Fruit fly (Drosophila melanogaster) whole organism, embryonic: ENCODE measurements around the gene caz.

Experiments used
- Atf3 ChIP-seq: fragments of 200-800 bp; sonication (Bioruptor generic); optimal IDR thresholded peaks from 3 replicates; lab custom pipeline; 2016; ENCODE audit warnings: missing biosample characterization, missing genetic modification characterization
- CG10366 ChIP-seq: fragments of 200-800 bp; sonication (Bioruptor generic); IDR thresholded peaks from 2 replicates; pipeline ENCODE4 v1.3.6; 2022; ENCODE audit warnings: missing biosample characterization, missing genetic modification characterization
- CG10565 ChIP-seq: fragments of 200-800 bp; sonication (Bioruptor generic); optimal IDR thresholded peaks from 3 replicates; lab custom pipeline; 2016; ENCODE audit warnings: missing biosample characterization, mild to moderate bottlenecking, missing genetic modification characterization
- CG11085 ChIP-seq: fragments of 200-800 bp; sonication (Bioruptor generic); IDR thresholded peaks from 2 replicates; pipeline ENCODE4 v1.3.6; 2022; ENCODE audit warnings: missing biosample characterization, missing genetic modification characterization
- CG11398 ChIP-seq: fragments of 200-800 bp; sonication (Bioruptor generic); optimal IDR thresholded peaks from 2 replicates; lab custom pipeline; 2016; ENCODE audit warnings: missing biosample characterization, missing genetic modification characterization
- CG11696 ChIP-seq: fragments of 200-800 bp; sonication (Bioruptor generic); IDR thresholded peaks from 2 replicates; pipeline ENCODE4 v1.3.6; 2022; ENCODE audit warnings: missing biosample characterization, missing genetic modification characterization
- CG12299 ChIP-seq: fragments of 200-800 bp; sonication (Bioruptor generic); optimal IDR thresholded peaks from 2 replicates; lab custom pipeline; 2018; ENCODE audit warnings: missing biosample characterization, mild to moderate bottlenecking, missing genetic modification characterization
- CG15269 ChIP-seq: fragments of 200-800 bp; sonication (Bioruptor generic); optimal IDR thresholded peaks from 2 replicates; lab custom pipeline; 2018; ENCODE audit warnings: missing biosample characterization, mild to moderate bottlenecking, missing genetic modification characterization, moderate library complexity
- CG16813 ChIP-seq: fragments of 200-800 bp; sonication (Bioruptor generic); IDR thresholded peaks from 3 replicates; pipeline ENCODE4 v1.3.6; 2022; ENCODE audit warnings: missing biosample characterization, missing genetic modification characterization; ENCODE audit not compliant: partially characterized antibody
- CG1792 ChIP-seq: fragments of 200-800 bp; sonication (Bioruptor generic); optimal IDR thresholded peaks from 2 replicates; lab custom pipeline; 2016; ENCODE audit warnings: missing biosample characterization, missing genetic modification characterization
- CG18764 ChIP-seq: fragments of 200-800 bp; sonication (Bioruptor generic); optimal IDR thresholded peaks from 3 replicates; lab custom pipeline; 2016; ENCODE audit warnings: missing biosample characterization, missing genetic modification characterization
- CG31441 ChIP-seq: fragments of 200-800 bp; sonication (Bioruptor generic); IDR thresholded peaks from 2 replicates; pipeline ENCODE4 v1.3.6; 2022; ENCODE audit warnings: missing biosample characterization, missing genetic modification characterization
- CG3163 ChIP-seq: fragments of 200-800 bp; sonication (Bioruptor generic); optimal IDR thresholded peaks from 3 replicates; lab custom pipeline; 2016; ENCODE audit warnings: missing biosample characterization, missing genetic modification characterization
- CG33213 ChIP-seq: fragments of 200-800 bp; sonication (Bioruptor generic); optimal IDR thresholded peaks from 3 replicates; lab custom pipeline; 2016; ENCODE audit warnings: missing biosample characterization, missing genetic modification characterization
- CG4424 ChIP-seq: fragments of 200-800 bp; sonication (Bioruptor generic); optimal IDR thresholded peaks from 3 replicates; lab custom pipeline; 2016; ENCODE audit warnings: missing biosample characterization, missing genetic modification characterization
- CG4854 ChIP-seq: fragments of 200-800 bp; sonication (Bioruptor generic); optimal IDR thresholded peaks from 2 replicates; lab custom pipeline; 2016; ENCODE audit warnings: missing biosample characterization, missing genetic modification characterization, inconsistent platforms
- CG7745 ChIP-seq: fragments of 200-800 bp; sonication (Bioruptor generic); optimal IDR thresholded peaks from 2 replicates; lab custom pipeline; 2018; ENCODE audit warnings: missing biosample characterization, mild to moderate bottlenecking, missing genetic modification characterization, moderate library complexity
- CG8281 ChIP-seq: fragments of 200-800 bp; sonication (Bioruptor generic); optimal IDR thresholded peaks from 2 replicates; lab custom pipeline; 2018; ENCODE audit warnings: missing biosample characterization, mild to moderate bottlenecking, missing genetic modification characterization, moderate library complexity
- CG8944 ChIP-seq: fragments of 200-800 bp; sonication (Bioruptor generic); optimal IDR thresholded peaks from 3 replicates; lab custom pipeline; 2016; ENCODE audit warnings: missing biosample characterization, missing genetic modification characterization
- CHES-1-like ChIP-seq: fragments of 200-800 bp; sonication (Bioruptor generic); optimal IDR thresholded peaks from 2 replicates; lab custom pipeline; 2016; ENCODE audit warnings: missing biosample characterization, missing genetic modification characterization
- Chrac-16 ChIP-seq: fragments of 200-800 bp; sonication (Bioruptor generic); optimal IDR thresholded peaks from 3 replicates; lab custom pipeline; 2016; ENCODE audit warnings: missing biosample characterization, missing genetic modification characterization
- D19B ChIP-seq: fragments of 200-800 bp; sonication (Bioruptor generic); optimal IDR thresholded peaks from 2 replicates; lab custom pipeline; 2017; ENCODE audit warnings: missing biosample characterization, mild to moderate bottlenecking, missing genetic modification characterization
- Deaf1 ChIP-seq: fragments of 200-800 bp; optimal IDR thresholded peaks from 3 replicates; lab custom pipeline; 2019; ENCODE audit warnings: missing biosample characterization, mild to moderate bottlenecking, missing genetic modification characterization, moderate library complexity
- ERR ChIP-seq: fragments of 200-800 bp; sonication (Bioruptor generic); optimal IDR thresholded peaks from 2 replicates; lab custom pipeline; 2016; ENCODE audit warnings: missing biosample characterization, missing genetic modification characterization
- Ets97D ChIP-seq: fragments of 200-800 bp; sonication (Bioruptor generic); optimal IDR thresholded peaks from 3 replicates; lab custom pipeline; 2016; ENCODE audit warnings: missing biosample characterization, missing genetic modification characterization
- HmgZ ChIP-seq: fragments of 200-800 bp; sonication (Bioruptor generic); optimal IDR thresholded peaks from 2 replicates; lab custom pipeline; 2018; ENCODE audit warnings: missing biosample characterization, mild to moderate bottlenecking, missing genetic modification characterization
- Hmx ChIP-seq: fragments of 200-800 bp; sonication (Bioruptor generic); optimal IDR thresholded peaks from 2 replicates; lab custom pipeline; 2016; ENCODE audit warnings: missing biosample characterization, missing genetic modification characterization
- Hr39 ChIP-seq: fragments of >200 bp; optimal IDR thresholded peaks from 2 replicates; lab custom pipeline; 2017
- NC2β ChIP-seq: fragments of 200-800 bp; sonication (Bioruptor generic); optimal IDR thresholded peaks from 2 replicates; lab custom pipeline; 2016; ENCODE audit warnings: missing biosample characterization, missing genetic modification characterization
- Optix ChIP-seq: fragments of 200-800 bp; sonication (Bioruptor generic); IDR thresholded peaks from 3 replicates; pipeline ENCODE4 v1.3.6; 2022; ENCODE audit warnings: missing biosample characterization, missing genetic modification characterization
- Pdp1 ChIP-seq, 2 experiments: fragments of 200-800 bp; sonication (Bioruptor generic); optimal IDR thresholded peaks; 3 replicates each; lab custom pipeline; 2016; ENCODE audit warnings: missing biosample characterization in 2 of 2, missing genetic modification characterization in 2 of 2, mild to moderate bottlenecking in 1 of 2, moderate library complexity in 1 of 2
- Ravus ChIP-seq: fragments of 200-800 bp; sonication (Bioruptor generic); IDR thresholded peaks from 2 replicates; pipeline ENCODE4 v1.3.6; 2022; ENCODE audit warnings: missing biosample characterization, missing genetic modification characterization
- Sry-δ ChIP-seq: fragments of 200-800 bp; sonication (Bioruptor generic); optimal IDR thresholded peaks from 2 replicates; lab custom pipeline; 2016; ENCODE audit warnings: missing biosample characterization, missing genetic modification characterization
- YL-1 ChIP-seq: fragments of 200-800 bp; sonication (Bioruptor generic); optimal IDR thresholded peaks from 3 replicates; lab custom pipeline; 2017; ENCODE audit warnings: missing biosample characterization, mild to moderate bottlenecking, missing genetic modification characterization
- amos ChIP-seq: fragments of 200-800 bp; sonication (Bioruptor generic); IDR thresholded peaks from 2 replicates; pipeline ENCODE4 v1.3.6; 2022; ENCODE audit warnings: missing biosample characterization, missing genetic modification characterization; ENCODE audit not compliant: partially characterized antibody
- ap ChIP-seq: fragments of 200-800 bp; sonication (Bioruptor generic); IDR thresholded peaks from 2 replicates; pipeline ENCODE4 v1.3.6; 2022; ENCODE audit warnings: missing biosample characterization, missing genetic modification characterization
- bigmax ChIP-seq: fragments of 200-800 bp; sonication (Bioruptor generic); optimal IDR thresholded peaks from 2 replicates; lab custom pipeline; 2018; ENCODE audit warnings: missing biosample characterization, mild to moderate bottlenecking, missing genetic modification characterization
- crp ChIP-seq, 2 experiments: fragments of 200-800 bp; sonication (Bioruptor generic); optimal IDR thresholded peaks; 2 replicates in 1 of 2; 3 replicates in 1 of 2; lab custom pipeline; 2017; ENCODE audit warnings: missing biosample characterization in 2 of 2, missing genetic modification characterization in 2 of 2, mild to moderate bottlenecking in 1 of 2, moderate library complexity in 1 of 2
- gro ChIP-seq: fragments of 200-800 bp; sonication (Bioruptor generic); optimal IDR thresholded peaks from 2 replicates; lab custom pipeline; 2016; ENCODE audit warnings: missing biosample characterization, missing genetic modification characterization
- gsb-n ChIP-seq: fragments of 200-800 bp; sonication (Bioruptor generic); optimal IDR thresholded peaks from 3 replicates; lab custom pipeline; 2018; ENCODE audit warnings: missing biosample characterization, mild to moderate bottlenecking, missing genetic modification characterization
- h ChIP-seq: fragments of >200 bp; optimal IDR thresholded peaks from 2 replicates; lab custom pipeline; 2017
- knrl ChIP-seq: fragments of 200-800 bp; sonication (Bioruptor generic); IDR thresholded peaks from 3 replicates; pipeline ENCODE4 v1.3.6; 2022; ENCODE audit warnings: missing biosample characterization, missing genetic modification characterization; ENCODE audit not compliant: partially characterized antibody
- lola ChIP-seq, 3 experiments: fragments of >200 bp in 2 of 3; fragments of 200-800 bp in 1 of 3; sonication (Bioruptor generic) in 1 of 3; optimal IDR thresholded peaks; 2 replicates each; lab custom pipeline; 2017 to 2019; ENCODE audit warnings: missing biosample characterization in 3 of 3, missing genetic modification characterization in 3 of 3, mild to moderate bottlenecking in 1 of 3, moderate library complexity in 1 of 3
- nerfin-1 ChIP-seq: fragments of 200-800 bp; sonication (Bioruptor generic); optimal IDR thresholded peaks from 3 replicates; lab custom pipeline; 2019; ENCODE audit warnings: missing biosample characterization, mild to moderate bottlenecking, missing genetic modification characterization, moderate library complexity
- nerfin-2 ChIP-seq: fragments of 200-800 bp; sonication (Bioruptor generic); IDR thresholded peaks from 2 replicates; pipeline ENCODE4 v1.3.6; 2022; ENCODE audit warnings: missing biosample characterization, missing genetic modification characterization; ENCODE audit not compliant: partially characterized antibody
- pb ChIP-seq: fragments of 200-800 bp; sonication (Bioruptor generic); optimal IDR thresholded peaks from 3 replicates; lab custom pipeline; 2016; ENCODE audit warnings: missing biosample characterization, missing genetic modification characterization
- salm ChIP-seq: fragments of 200-800 bp; sonication (Bioruptor generic); optimal IDR thresholded peaks from 2 replicates; lab custom pipeline; 2018; ENCODE audit warnings: missing biosample characterization, mild to moderate bottlenecking, missing genetic modification characterization
- trem ChIP-seq: fragments of 200-800 bp; optimal IDR thresholded peaks from 3 replicates; lab custom pipeline; 2019; ENCODE audit warnings: missing biosample characterization, mild to moderate bottlenecking, missing genetic modification characterization, moderate library complexity
- trh ChIP-seq: fragments of 200-800 bp; sonication (Bioruptor generic); optimal IDR thresholded peaks from 2 replicates; lab custom pipeline; 2016; ENCODE audit warnings: missing biosample characterization, missing genetic modification characterization

caz gene

dm6 chrX:16296423-16297292 is 8.0 kb downstream of the caz start, which contains the start of gene CG3632 (continued):
- TF ChIP-seq D19B, result no peak
- peak; percentile 85 for TF ChIP-seq YL-1 (GFP tag; lab: Kevin White, UChicago)
- TF ChIP-seq Hr39 (lab: Kevin White, UChicago), result no peak
- TF ChIP-seq bigmax (GFP tag; lab: Kevin White, UChicago), result peak; percentile 53
- TF ChIP-seq Ets97D, result peak; percentile 71
- peak; percentile 38; the same call in 1 of the 2 replicates for TF ChIP-seq CG11085
- TF ChIP-seq Optix, result no peak
- peak; percentile 84 for TF ChIP-seq nerfin-2 (GFP tag; lab: Robert Waterston, UW)
- TF ChIP-seq CG8944 (GFP tag; lab: Kevin White, UChicago), result no peak
- no peak for TF ChIP-seq CG7745 (tag; lab: Kevin White, UChicago)
- TF ChIP-seq CHES-1-like (GFP tag; lab: Kevin White, UChicago), result peak; percentile 39
- no peak for TF ChIP-seq ap
- TF ChIP-seq CG1792 (GFP tag; lab: Kevin White, UChicago), result peak; percentile 10
- peak; percentile 27 for TF ChIP-seq NC2β
- no peak for TF ChIP-seq CG11696 (GFP tag; lab: Robert Waterston, UW)
- TF ChIP-seq salm, result no peak
- no peak for TF ChIP-seq trh
- TF ChIP-seq CG16813 (GFP tag; lab: Robert Waterston, UW), result peak; percentile 82
- TF ChIP-seq Atf3 (GFP tag; lab: Kevin White, UChicago), result peak; percentile 3
- TF ChIP-seq amos, result peak; percentile 90; the same call in 1 of the 2 replicates
- TF ChIP-seq Deaf1, result no peak
- no peak for TF ChIP-seq CG10565 (GFP tag; lab: Kevin White, UChicago)
- no peak for TF ChIP-seq h
- TF ChIP-seq CG18764, result peak; percentile 6
- TF ChIP-seq gro (GFP tag; lab: Kevin White, UChicago), result peak; percentile 64
- peak; percentile 56 for TF ChIP-seq HmgZ (tag; lab: Kevin White, UChicago)
- no peak for TF ChIP-seq CG4854 (GFP tag; lab: Kevin White, UChicago)
- peak; percentile 26 for TF ChIP-seq trem
- TF ChIP-seq Pdp1 (GFP tag; optimal IDR thresholded peaks at IDR 0.05; lab: Kevin White, UChicago), result peak; percentile 29
- no peak for TF ChIP-seq Ravus (GFP tag; lab: Robert Waterston, UW)
- no peak for TF ChIP-seq Hmx
- no peak for TF ChIP-seq CG8281 (tag; lab: Kevin White, UChicago)
- no peak for TF ChIP-seq lola (GFP tag; optimal IDR thresholded peaks at IDR 0.05; lab: Kevin White, UChicago)
- TF ChIP-seq ERR, result peak; percentile 49
- no peak for TF ChIP-seq CG12299 (tag; lab: Kevin White, UChicago)
- TF ChIP-seq pb, result no peak
- TF ChIP-seq Sry-δ (GFP tag; lab: Kevin White, UChicago), result peak; percentile 94
- peak in 1 of 2 experiments; percentile 60 for TF ChIP-seq crp (GFP tag; optimal IDR thresholded peaks at IDR 0.05; lab: Kevin White, UChicago)
- no peak for TF ChIP-seq Chrac-16 (GFP tag; lab: Kevin White, UChicago)
- peak; percentile 42 for TF ChIP-seq nerfin-1
- 0 out of 2 replicates have a peak, but pooled peaks have one; percentile 20 for TF ChIP-seq CG10366 (GFP tag; lab: Robert Waterston, UW)
- TF ChIP-seq CG4424 (GFP tag; lab: Kevin White, UChicago), result no peak
- no peak for TF ChIP-seq CG15269 (tag; lab: Kevin White, UChicago)
- TF ChIP-seq knrl (GFP tag; lab: Robert Waterston, UW), result peak; percentile 78
- peak; percentile 32 for TF ChIP-seq CG33213
- peak; percentile 18 for TF ChIP-seq CG11398 (GFP tag; lab: Kevin White, UChicago)
- no peak for TF ChIP-seq gsb-n (tag; lab: Kevin White, UChicago)
- TF ChIP-seq CG31441 (GFP tag; lab: Robert Waterston, UW), result no peak
- peak; percentile 18 for TF ChIP-seq CG3163 (GFP tag; lab: Kevin White, UChicago)
